Fruit fly (Drosophila melanogaster) whole organism, embryonic: ENCODE measurements around the gene KdelR.

ENCODE experiments used
- ATbp ChIP-seq: fragments of 200-800 bp; sonication (Bioruptor generic); optimal IDR thresholded peaks from 2 replicates; lab custom pipeline; 2017; ENCODE audit warnings: missing biosample characterization, mild to moderate bottlenecking, missing genetic modification characterization, missing genetic modification reagents
- B-H1 ChIP-seq: fragments of 200-800 bp; sonication (Bioruptor generic); IDR thresholded peaks from 3 replicates; pipeline ENCODE4 v1.3.6; 2022; ENCODE audit warnings: missing biosample characterization, missing genetic modification characterization
- CG10543 ChIP-seq: fragments of 200-800 bp; sonication (Bioruptor generic); optimal IDR thresholded peaks from 3 replicates; lab custom pipeline; 2017; ENCODE audit warnings: missing biosample characterization, mild to moderate bottlenecking, missing genetic modification characterization, moderate library complexity
- CG10654 ChIP-seq: fragments of 200-800 bp; sonication (Bioruptor generic); optimal IDR thresholded peaks from 2 replicates; lab custom pipeline; 2016; ENCODE audit warnings: missing biosample characterization, missing genetic modification characterization
- CG11085 ChIP-seq: fragments of 200-800 bp; sonication (Bioruptor generic); IDR thresholded peaks from 2 replicates; pipeline ENCODE4 v1.3.6; 2022; ENCODE audit warnings: missing biosample characterization, missing genetic modification characterization
- CG11093 ChIP-seq: fragments of 200-800 bp; sonication (Bioruptor generic); IDR thresholded peaks from 3 replicates; pipeline ENCODE4 v1.3.6; 2022; ENCODE audit warnings: missing biosample characterization, missing genetic modification characterization
- CG11398 ChIP-seq: fragments of 200-800 bp; sonication (Bioruptor generic); optimal IDR thresholded peaks from 2 replicates; lab custom pipeline; 2016; ENCODE audit warnings: missing biosample characterization, missing genetic modification characterization
- CG12155 ChIP-seq: fragments of 200-800 bp; sonication (Bioruptor generic); optimal IDR thresholded peaks from 3 replicates; lab custom pipeline; 2016; ENCODE audit warnings: missing biosample characterization, missing genetic modification characterization
- CG13123 ChIP-seq: fragments of 200-800 bp; sonication (Bioruptor generic); optimal IDR thresholded peaks from 2 replicates; lab custom pipeline; 2016; ENCODE audit warnings: missing biosample characterization, missing genetic modification characterization
- CG13424 ChIP-seq: fragments of 200-800 bp; sonication (Bioruptor generic); optimal IDR thresholded peaks from 2 replicates; lab custom pipeline; 2019; ENCODE audit warnings: missing biosample characterization, mild to moderate bottlenecking, missing genetic modification characterization, moderate library complexity
- CG1602 ChIP-seq: fragments of 200-800 bp; sonication (Bioruptor generic); optimal IDR thresholded peaks from 3 replicates; lab custom pipeline; 2016; ENCODE audit warnings: missing biosample characterization, missing genetic modification characterization
- CG16815 ChIP-seq: fragments of 200-800 bp; sonication (Bioruptor generic); optimal IDR thresholded peaks from 3 replicates; lab custom pipeline; 2017; ENCODE audit warnings: missing biosample characterization, mild to moderate bottlenecking, missing genetic modification characterization
- CG17328 ChIP-seq: fragments of 200-800 bp; sonication (Bioruptor generic); IDR thresholded peaks from 2 replicates; pipeline ENCODE4 v1.3.6; 2022; ENCODE audit warnings: missing biosample characterization, missing genetic modification characterization
- CG2875 ChIP-seq: fragments of 200-800 bp; sonication (Bioruptor generic); optimal IDR thresholded peaks from 2 replicates; lab custom pipeline; 2017; ENCODE audit warnings: missing biosample characterization, mild to moderate bottlenecking, missing genetic modification characterization, missing genetic modification reagents
- CG2889 ChIP-seq: fragments of 200-800 bp; sonication (Bioruptor generic); IDR thresholded peaks from 3 replicates; pipeline ENCODE4 v1.3.6; 2022; ENCODE audit warnings: missing biosample characterization, missing genetic modification characterization
- CG32532 ChIP-seq: fragments of 200-800 bp; sonication (Bioruptor generic); IDR thresholded peaks from 2 replicates; pipeline ENCODE4 v1.3.6; 2022; ENCODE audit warnings: missing biosample characterization, missing genetic modification characterization
- CG34422 ChIP-seq: fragments of 200-800 bp; sonication (Bioruptor generic); IDR thresholded peaks from 3 replicates; pipeline ENCODE4 v1.3.6; 2022; ENCODE audit warnings: missing biosample characterization, missing genetic modification characterization
- CG5953 ChIP-seq: fragments of 200-800 bp; sonication (Bioruptor generic); IDR thresholded peaks from 2 replicates; pipeline ENCODE4 v1.3.6; 2022; ENCODE audit warnings: missing biosample characterization, missing genetic modification characterization
- CG8290 ChIP-seq, 3 experiments: fragments of 200-800 bp; sonication (Bioruptor generic); optimal IDR thresholded peaks; 2 replicates each; lab custom pipeline; 2016 to 2019; ENCODE audit warnings: missing biosample characterization in 3 of 3, missing genetic modification characterization in 3 of 3, mild to moderate bottlenecking in 2 of 3, moderate library complexity in 1 of 3
- CG8388 ChIP-seq: fragments of 200-800 bp; sonication (Bioruptor generic); optimal IDR thresholded peaks from 2 replicates; lab custom pipeline; 2019; ENCODE audit warnings: missing biosample characterization, mild to moderate bottlenecking, missing genetic modification characterization, moderate library complexity
- CG9215 ChIP-seq: fragments of 200-800 bp; sonication (Bioruptor generic); IDR thresholded peaks from 2 replicates; pipeline ENCODE4 v1.3.6; 2022; ENCODE audit warnings: missing biosample characterization, missing genetic modification characterization
- Hr51 ChIP-seq, 2 experiments: fragments of 200-800 bp; sonication (Bioruptor generic); optimal IDR thresholded peaks; 2 replicates in 1 of 2; 3 replicates in 1 of 2; lab custom pipeline; 2016 to 2018; ENCODE audit warnings: missing biosample characterization in 2 of 2, missing genetic modification characterization in 2 of 2, mild to moderate bottlenecking in 1 of 2, moderate library complexity in 1 of 2
- Lhr ChIP-seq: fragments of 200-800 bp; sonication (Bioruptor generic); optimal IDR thresholded peaks from 3 replicates; lab custom pipeline; 2017; ENCODE audit warnings: mild to moderate bottlenecking, missing biosample characterization, missing genetic modification reagents, missing genetic modification characterization
- NC2β ChIP-seq: fragments of 200-800 bp; sonication (Bioruptor generic); optimal IDR thresholded peaks from 2 replicates; lab custom pipeline; 2016; ENCODE audit warnings: missing biosample characterization, missing genetic modification characterization
- NFAT ChIP-seq: fragments of 200-800 bp; sonication (Bioruptor generic); IDR thresholded peaks from 2 replicates; pipeline ENCODE4 v1.3.6; 2022; ENCODE audit warnings: missing biosample characterization, missing genetic modification characterization
- Nf-YB ChIP-seq: fragments of 200-800 bp; sonication (Bioruptor generic); optimal IDR thresholded peaks from 3 replicates; lab custom pipeline; 2019; ENCODE audit warnings: missing biosample characterization, mild to moderate bottlenecking, missing genetic modification characterization, moderate library complexity
- Sox100B ChIP-seq: fragments of 200-800 bp; sonication (Bioruptor generic); optimal IDR thresholded peaks from 3 replicates; lab custom pipeline; 2018; ENCODE audit warnings: missing biosample characterization, mild to moderate bottlenecking, missing genetic modification characterization
- Ssrp ChIP-seq: fragments of 200-800 bp; sonication (Bioruptor generic); optimal IDR thresholded peaks from 2 replicates; lab custom pipeline; 2018; ENCODE audit warnings: missing biosample characterization, mild to moderate bottlenecking, missing genetic modification characterization, moderate library complexity
- Vsx1 ChIP-seq: fragments of 200-800 bp; sonication (Bioruptor generic); optimal IDR thresholded peaks from 2 replicates; lab custom pipeline; 2017; ENCODE audit warnings: missing biosample characterization, mild to moderate bottlenecking, missing genetic modification characterization, missing genetic modification reagents
- ac ChIP-seq: fragments of 200-800 bp; sonication (Bioruptor generic); optimal IDR thresholded peaks from 3 replicates; lab custom pipeline; 2017; ENCODE audit warnings: missing biosample characterization, mild to moderate bottlenecking, missing genetic modification characterization
- bigmax ChIP-seq: fragments of 200-800 bp; sonication (Bioruptor generic); optimal IDR thresholded peaks from 2 replicates; lab custom pipeline; 2018; ENCODE audit warnings: missing biosample characterization, mild to moderate bottlenecking, missing genetic modification characterization
- ci ChIP-seq: fragments of 200-800 bp; sonication (Bioruptor generic); IDR thresholded peaks from 3 replicates; pipeline ENCODE4 v1.3.6; 2022; ENCODE audit warnings: missing biosample characterization, missing genetic modification characterization
- da ChIP-seq: fragments of 200-800 bp; sonication (Bioruptor generic); optimal IDR thresholded peaks from 2 replicates; lab custom pipeline; 2016; ENCODE audit warnings: missing biosample characterization, missing genetic modification characterization
- fd64A ChIP-seq: fragments of 200-800 bp; sonication (Bioruptor generic); optimal IDR thresholded peaks from 3 replicates; lab custom pipeline; 2018; ENCODE audit warnings: missing biosample characterization, mild to moderate bottlenecking, missing genetic modification characterization
- gce ChIP-seq: fragments of 200-800 bp; sonication (Bioruptor generic); IDR thresholded peaks from 3 replicates; pipeline ENCODE4 v1.3.6; 2022; ENCODE audit warnings: missing biosample characterization, missing genetic modification characterization
- her ChIP-seq: fragments of 200-800 bp; sonication (Bioruptor generic); optimal IDR thresholded peaks from 2 replicates; lab custom pipeline; 2016; ENCODE audit warnings: missing biosample characterization, missing genetic modification characterization
- jing ChIP-seq: fragments of 200-800 bp; sonication (Bioruptor generic); optimal IDR thresholded peaks from 2 replicates; lab custom pipeline; 2018; ENCODE audit warnings: missing biosample characterization, mild to moderate bottlenecking, missing genetic modification characterization
- mirr ChIP-seq: fragments of 200-800 bp; sonication (Bioruptor generic); optimal IDR thresholded peaks from 3 replicates; lab custom pipeline; 2018; ENCODE audit warnings: missing biosample characterization, mild to moderate bottlenecking, missing genetic modification characterization
- nau ChIP-seq: fragments of 200-800 bp; sonication (Bioruptor generic); optimal IDR thresholded peaks from 3 replicates; lab custom pipeline; 2017; ENCODE audit warnings: missing biosample characterization, mild to moderate bottlenecking, missing genetic modification characterization, missing genetic modification reagents
- pfk ChIP-seq: fragments of 200-800 bp; sonication (Bioruptor generic); optimal IDR thresholded peaks from 2 replicates; lab custom pipeline; 2018; ENCODE audit warnings: missing biosample characterization, mild to moderate bottlenecking, missing genetic modification characterization, moderate library complexity
- pnt ChIP-seq: fragments of 200-800 bp; sonication (Bioruptor generic); optimal IDR thresholded peaks from 3 replicates; lab custom pipeline; 2016; ENCODE audit warnings: missing biosample characterization, missing genetic modification characterization
- repo ChIP-seq: fragments of 200-800 bp; sonication (Bioruptor generic); optimal IDR thresholded peaks from 2 replicates; lab custom pipeline; 2016; ENCODE audit warnings: missing biosample characterization, missing genetic modification characterization
- sc ChIP-seq, 3 experiments: fragments of >200 bp in 2 of 3; fragments of 200-800 bp in 1 of 3; sonication (Bioruptor generic) in 1 of 3; optimal IDR thresholded peaks; 2 replicates in 2 of 3; 3 replicates in 1 of 3; lab custom pipeline; 2017; ENCODE audit warnings: mild to moderate bottlenecking in 1 of 3, missing biosample characterization in 1 of 3, missing genetic modification characterization in 1 of 3, missing genetic modification reagents in 1 of 3
- sna ChIP-seq: fragments of 200-800 bp; sonication (Bioruptor generic); IDR thresholded peaks from 2 replicates; pipeline ENCODE4 v1.3.6; 2022; ENCODE audit warnings: missing biosample characterization, missing genetic modification characterization; ENCODE audit not compliant: partially characterized antibody
- sob ChIP-seq: fragments of 200-800 bp; sonication (Bioruptor generic); IDR thresholded peaks from 2 replicates; pipeline ENCODE4 v1.3.6; 2022; ENCODE audit warnings: missing biosample characterization, missing genetic modification characterization
- unpg ChIP-seq: fragments of 200-800 bp; sonication (Bioruptor generic); optimal IDR thresholded peaks from 3 replicates; lab custom pipeline; 2018; ENCODE audit warnings: missing biosample characterization, mild to moderate bottlenecking, missing genetic modification characterization, moderate library complexity
- vvl ChIP-seq: fragments of 200-800 bp; sonication (Bioruptor generic); IDR thresholded peaks from 2 replicates; pipeline ENCODE4 v1.3.6; 2022; ENCODE audit warnings: missing biosample characterization, missing genetic modification characterization
- zen ChIP-seq: fragments of 200-800 bp; sonication (Bioruptor generic); optimal IDR thresholded peaks from 3 replicates; lab custom pipeline; 2018; ENCODE audit warnings: missing biosample characterization, mild to moderate bottlenecking, missing genetic modification characterization, moderate library complexity
- zen2 ChIP-seq: fragments of 200-800 bp; sonication (Bioruptor generic); IDR thresholded peaks from 3 replicates; pipeline ENCODE4 v1.3.6; 2022; ENCODE audit warnings: missing biosample characterization, missing genetic modification characterization; ENCODE audit not compliant: partially characterized antibody

The KdelR gene

DNA sequence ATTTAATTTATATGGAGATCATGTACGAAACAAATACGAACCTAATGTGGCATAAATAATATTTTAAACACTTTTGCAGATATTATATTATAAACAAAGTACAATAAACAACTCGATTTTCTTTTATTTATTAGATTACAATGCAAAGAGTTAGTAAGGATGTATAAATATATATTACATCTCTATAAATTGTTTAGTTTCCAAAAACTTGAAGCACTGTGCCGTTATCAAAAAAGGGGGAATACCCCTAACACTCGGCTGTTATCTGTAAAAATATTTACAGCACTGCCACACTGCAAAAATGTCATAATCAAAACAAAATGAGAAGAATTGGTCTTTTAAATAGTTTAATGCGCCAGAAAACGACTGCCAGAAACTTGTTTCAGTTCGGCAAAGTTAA lies 1.8 kb downstream of the KdelR start, which contains the start of gene CG5188 (continued):
- TF ChIP-seq CG8388 (GFP tag; lab: Kevin White, UChicago) (peak; percentile 99), NC2β (GFP tag; lab: Kevin White, UChicago) (peak; percentile 17), ATbp (GFP tag; lab: Kevin White, UChicago) (no peak), CG1602 (GFP tag; lab: Kevin White, UChicago) (peak; percentile 45), CG10654 (GFP tag; lab: Kevin White, UChicago) (peak; percentile 26), NFAT (GFP tag; lab: Robert Waterston, UW) (peak; percentile 74; the same call in 1 of the 2 replicates), sna (0 out of 2 replicates have a peak, but pooled peaks have one; percentile 36), CG2889 (GFP tag; lab: Robert Waterston, UW) (no peak), her (no peak), pfk (GFP tag; lab: Kevin White, UChicago) (no peak), CG17328 (GFP tag; lab: Robert Waterston, UW) (peak; percentile 68), jing (GFP tag; lab: Kevin White, UChicago) (no peak), Nf-YB (GFP tag; lab: Kevin White, UChicago) (peak; percentile 7), sc (optimal IDR thresholded peaks at IDR 0.05; lab: Kevin White, UChicago) (no peak), sc (GFP tag; optimal IDR thresholded peaks at IDR 0.05; lab: Kevin White, UChicago) (no peak), CG9215 (no peak), Ssrp (tag; lab: Kevin White, UChicago) (peak; percentile 26), gce (GFP tag; lab: Robert Waterston, UW) (0 out of 3 replicates have a peak, but pooled peaks have one; percentile 48), CG12155 (GFP tag; lab: Kevin White, UChicago) (peak; percentile 37), CG2875 (GFP tag; lab: Kevin White, UChicago) (no peak), CG11093 (GFP tag; lab: Robert Waterston, UW) (no peak), bigmax (GFP tag; lab: Kevin White, UChicago) (no peak), CG10543 (GFP tag; lab: Kevin White, UChicago) (no peak), CG16815 (GFP tag; lab: Kevin White, UChicago) (no peak), CG11398 (GFP tag; lab: Kevin White, UChicago) (no peak), da (GFP tag; lab: Kevin White, UChicago) (no peak), CG5953 (peak; percentile 54; the same call in 1 of the 2 replicates), CG13424 (tag; lab: Kevin White, UChicago) (peak; percentile 64), unpg (peak; percentile 54), CG34422 (peak; percentile 63; the same call in 2 of the 3 replicates), Hr51 (GFP tag; optimal IDR thresholded peaks at IDR 0.05; lab: Kevin White, UChicago) (peak in 1 of 2 experiments; percentile 74), zen2 (GFP tag; lab: Robert Waterston, UW) (peak; percentile 11; the same call in 2 of the 3 replicates), sob (peak; percentile 31; the same call in 1 of the 2 replicates), ci (GFP tag; lab: Robert Waterston, UW) (peak; percentile 73; the same call in 2 of the 3 replicates), mirr (GFP tag; lab: Kevin White, UChicago) (no peak), CG13123 (GFP tag; lab: Kevin White, UChicago) (peak; percentile 3), CG11085 (GFP tag; lab: Robert Waterston, UW) (no peak; the same call in 1 of the 2 replicates), pnt (peak; percentile 17), Lhr (GFP tag; lab: Kevin White, UChicago) (no peak), Vsx1 (GFP tag; lab: Kevin White, UChicago) (no peak), CG8290 (GFP tag; optimal IDR thresholded peaks at IDR 0.05; lab: Kevin White, UChicago) (no peak), CG8290 (tag; optimal IDR thresholded peaks at IDR 0.05; lab: Kevin White, UChicago) (no peak), Sox100B (GFP tag; lab: Kevin White, UChicago) (peak; percentile 53), CG32532 (GFP tag; lab: Robert Waterston, UW) (peak; percentile 75), ac (GFP tag; lab: Kevin White, UChicago) (no peak), zen (tag; lab: Kevin White, UChicago) (peak; percentile 20), fd64A (no peak), vvl (GFP tag; lab: Robert Waterston, UW) (peak; percentile 79), repo (no peak), B-H1 (GFP tag; lab: Robert Waterston, UW) (no peak; the same call in 2 of the 3 replicates), nau (GFP tag; lab: Kevin White, UChicago) (peak; percentile 10)
